Fruit fly (Drosophila melanogaster): ENCODE results near the gene CG46339.
A peak's percentile ranks its signal among the peaks of the same experiment; 100 is the strongest.

Gene CG46339

DNA sequence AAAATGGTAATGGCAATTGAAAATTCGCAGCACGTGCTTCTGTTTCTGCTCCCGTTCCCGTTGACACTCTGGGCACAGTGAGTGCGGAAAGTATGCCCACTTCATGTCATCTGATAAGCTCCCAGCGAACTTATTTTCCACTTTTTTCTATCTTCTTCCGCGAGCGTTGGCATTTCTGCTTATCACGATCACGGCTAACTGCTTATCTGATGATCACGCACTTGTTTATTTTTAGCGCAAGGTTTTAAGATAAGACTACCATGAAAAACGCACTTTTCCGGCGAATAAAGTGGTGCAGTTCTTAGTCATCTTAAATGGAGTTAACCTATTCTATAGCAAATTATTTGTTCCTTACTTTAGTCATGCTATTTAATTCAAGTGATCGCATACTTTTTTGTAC, 21.9 kb downstream of the CG46339 start (continued):
- TF ChIP-seq wdn (GFP tag; IDR thresholded peaks at IDR 0.05) (no peak), CkIIα-i1 (GFP tag; IDR thresholded peaks at IDR 0.05) (no peak), vfl (GFP tag; optimal IDR thresholded peaks at IDR 0.05) (no peak), Xbp1 (GFP tag; optimal IDR thresholded peaks at IDR 0.05) (peak; percentile 25), CG43689 (GFP tag; IDR thresholded peaks at IDR 0.05) (no peak), CG13775 (GFP tag; optimal IDR thresholded peaks at IDR 0.05) (peak; percentile 29), lilli (GFP tag; optimal IDR thresholded peaks at IDR 0.05) (peak; percentile 40), tup (GFP tag; optimal IDR thresholded peaks at IDR 0.05) (no peak), CG2712 (tag; optimal IDR thresholded peaks at IDR 0.05) (peak; percentile 53), tin (GFP tag; optimal IDR thresholded peaks at IDR 0.05) (peak; percentile 38), Xrp1 (GFP tag; IDR thresholded peaks at IDR 0.05) (no peak)

DNA sequence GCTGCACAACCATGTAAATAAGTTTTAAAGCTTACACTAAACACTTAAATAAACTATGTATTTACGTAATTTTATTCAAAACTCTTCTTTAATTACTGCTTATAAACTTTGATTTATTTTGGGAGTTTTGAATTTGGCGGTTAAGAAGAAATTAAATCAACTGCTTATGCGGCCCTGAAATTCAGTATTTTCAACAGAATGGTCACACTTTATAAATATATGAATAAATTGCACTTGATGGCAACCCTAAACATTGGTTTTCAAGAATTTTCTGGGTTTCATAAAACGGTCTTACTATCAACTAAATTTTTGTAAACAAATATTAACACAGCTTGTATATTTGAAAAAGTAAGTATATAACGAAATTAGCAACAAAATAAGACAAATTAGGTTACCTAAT, 29.7 kb downstream of the CG46339 start, which contains the start of gene CG14252:
TSS of gene CG14252 (plus strand) at position 302 of the 400 bp plus-strand sequence.
- no peak for TF ChIP-seq CG4404 (GFP tag; IDR thresholded peaks at IDR 0.05)
- peak; percentile 47 for TF ChIP-seq Lhr (GFP tag; optimal IDR thresholded peaks at IDR 0.05)
- TF ChIP-seq PHDP (tag; optimal IDR thresholded peaks at IDR 0.05), result peak; percentile 7
- TF ChIP-seq dpn (GFP tag; optimal IDR thresholded peaks at IDR 0.05), result peak in 1 of 2 experiments; percentile 16
- no peak for TF ChIP-seq CG18619 (GFP tag; optimal IDR thresholded peaks at IDR 0.05)
- TF ChIP-seq CG10274 (GFP tag; optimal IDR thresholded peaks at IDR 0.05), result no peak
- TF ChIP-seq CG9797 (GFP tag; optimal IDR thresholded peaks at IDR 0.05), result peak; percentile 82
- no peak for TF ChIP-seq Atf6 (GFP tag; IDR thresholded peaks at IDR 0.05)
- no peak for TF ChIP-seq CG7745 (tag; optimal IDR thresholded peaks at IDR 0.05)
- peak; percentile 38 for TF ChIP-seq CHES-1-like (GFP tag; optimal IDR thresholded peaks at IDR 0.05)
- TF ChIP-seq CG4854 (GFP tag; optimal IDR thresholded peaks at IDR 0.05), result no peak
- peak in 1 of 2 experiments; percentile 25 for TF ChIP-seq Eip74EF (GFP tag; optimal IDR thresholded peaks at IDR 0.05)
- TF ChIP-seq CG2712 (tag; optimal IDR thresholded peaks at IDR 0.05), result peak; percentile 57
- TF ChIP-seq YL-1 (GFP tag; optimal IDR thresholded peaks at IDR 0.05), result peak; percentile 55
- no peak for TF ChIP-seq E2f1 (GFP tag; IDR thresholded peaks at IDR 0.05)
- TF ChIP-seq CG13424 (tag; optimal IDR thresholded peaks at IDR 0.05), result peak; percentile 1
- no peak for TF ChIP-seq prd (optimal IDR thresholded peaks at IDR 0.05)
- TF ChIP-seq prd (GFP tag; IDR thresholded peaks at IDR 0.05), result no peak
- peak; percentile 77 for TF ChIP-seq Med (GFP tag)
- TF ChIP-seq Dip3 (GFP tag; optimal IDR thresholded peaks at IDR 0.05), result no peak
- peak; percentile 21 for TF ChIP-seq CG18262 (tag; optimal IDR thresholded peaks at IDR 0.05)
- no peak for TF ChIP-seq CrebB (tag; optimal IDR thresholded peaks at IDR 0.05)
- peak; percentile 18; the same call in 1 of the 2 replicates for TF ChIP-seq sob (GFP tag; IDR thresholded peaks at IDR 0.05)
- no peak for TF ChIP-seq CG4707 (GFP tag; optimal IDR thresholded peaks at IDR 0.05)
- no peak for TF ChIP-seq ash1 (GFP tag; optimal IDR thresholded peaks at IDR 0.05)
- no peak for TF ChIP-seq Six4 (GFP tag; optimal IDR thresholded peaks at IDR 0.05)
- no peak for TF ChIP-seq Adf1 (GFP tag; IDR thresholded peaks at IDR 0.05)
- no peak for TF ChIP-seq wdn (GFP tag; IDR thresholded peaks at IDR 0.05)
- no peak for TF ChIP-seq run (tag; optimal IDR thresholded peaks at IDR 0.05)
- peak; percentile 27 for TF ChIP-seq sug (tag; optimal IDR thresholded peaks at IDR 0.05)
- TF ChIP-seq nmo (GFP tag; optimal IDR thresholded peaks at IDR 0.05), result peak; percentile 63
- no peak for TF ChIP-seq CG8290 (GFP tag; optimal IDR thresholded peaks at IDR 0.05)
- no peak for TF ChIP-seq CG8290 (tag; optimal IDR thresholded peaks at IDR 0.05)
- TF ChIP-seq NfI (GFP tag; optimal IDR thresholded peaks at IDR 0.05), result no peak
- peak; percentile 7 for TF ChIP-seq Blimp-1 (GFP tag; optimal IDR thresholded peaks at IDR 0.05)
- peak; percentile 52; the same call in 1 of the 3 replicates for TF ChIP-seq Opbp (GFP tag; IDR thresholded peaks at IDR 0.05; ENCODE audit: partially characterized antibody)
- TF ChIP-seq CG3847 (GFP tag; IDR thresholded peaks at IDR 0.05), result peak; percentile 60
- no peak for TF ChIP-seq D19A (tag; optimal IDR thresholded peaks at IDR 0.05)
- TF ChIP-seq Ravus (GFP tag; IDR thresholded peaks at IDR 0.05), result no peak
- peak; percentile 6 for TF ChIP-seq CG30403 (GFP tag; optimal IDR thresholded peaks at IDR 0.05)
- TF ChIP-seq fd102C (GFP tag; optimal IDR thresholded peaks at IDR 0.05), result no peak
- TF ChIP-seq CG6272 (GFP tag; IDR thresholded peaks at IDR 0.05), result no peak
